Worm (Caenorhabditis elegans) whole organism, early embryonic: ENCODE measurements around the gene F48G7.10.

Source experiments
- B0310.2 ChIP-seq: sonication (generic microtip); optimal IDR thresholded peaks from 2 replicates; lab custom pipeline; 2016; ENCODE audit warnings: mild to moderate bottlenecking, missing genetic modification characterization, missing compliant biosample characterization
- F13C5.2 ChIP-seq: sonication (generic microtip); optimal IDR thresholded peaks from 2 replicates; lab custom pipeline; 2017; ENCODE audit warnings: mild to moderate bottlenecking, missing genetic modification characterization, inconsistent platforms, missing compliant biosample characterization
- aly-1 ChIP-seq: sonication (generic microtip); optimal IDR thresholded peaks from 2 replicates; lab custom pipeline; 2016; ENCODE audit warnings: missing genetic modification characterization, missing compliant biosample characterization
- ama-1 ChIP-seq: fragments of 150-350 bp; optimal IDR thresholded peaks from 2 replicates; lab custom pipeline; 2014
- ceh-13 ChIP-seq: fragments of 200-800 bp; sonication (Bioruptor generic); optimal IDR thresholded peaks from 2 replicates; lab custom pipeline; 2018; ENCODE audit warnings: mild to moderate bottlenecking, missing genetic modification characterization, missing compliant biosample characterization
- ceh-36 ChIP-seq: sonication (generic microtip); optimal IDR thresholded peaks from 2 replicates; lab custom pipeline; 2016; ENCODE audit warnings: missing genetic modification characterization, inconsistent platforms, missing compliant biosample characterization
- ets-7 ChIP-seq: sonication (generic microtip); optimal IDR thresholded peaks from 2 replicates; lab custom pipeline; 2016; ENCODE audit warnings: missing genotype, missing genetic modification characterization, missing compliant biosample characterization
- flt-1 ChIP-seq: fragments of 200-800 bp; sonication (Bioruptor generic); IDR thresholded peaks from 2 replicates; pipeline ENCODE4 v1.3.6; 2022; ENCODE audit warnings: missing genetic modification characterization, missing compliant biosample characterization
- hmbx-1 ChIP-seq: sonication (generic microtip); optimal IDR thresholded peaks from 2 replicates; lab custom pipeline; 2016; ENCODE audit warnings: mild to moderate bottlenecking, missing genetic modification characterization, missing compliant biosample characterization
- hmg-4 ChIP-seq: fragments of 200-800 bp; sonication (Bioruptor generic); optimal IDR thresholded peaks from 2 replicates; lab custom pipeline; 2018; ENCODE audit warnings: mild to moderate bottlenecking, missing genetic modification characterization, missing compliant biosample characterization
- hnd-1 ChIP-seq: sonication (generic microtip); optimal IDR thresholded peaks from 2 replicates; lab custom pipeline; 2016; ENCODE audit warnings: missing genetic modification characterization, missing compliant biosample characterization
- pes-1 ChIP-seq: fragments of 200-800 bp; sonication (Bioruptor generic); IDR thresholded peaks from 2 replicates; pipeline ENCODE4 v1.3.6; 2022; ENCODE audit warnings: missing genetic modification reagents, missing genetic modification characterization, missing compliant biosample characterization
- scrt-1 ChIP-seq: fragments of 200-800 bp; sonication (Bioruptor generic); IDR thresholded peaks from 2 replicates; pipeline ENCODE4 v1.3.6; 2022; ENCODE audit warnings: missing genetic modification characterization, missing compliant biosample characterization
- sea-1 ChIP-seq: fragments of 200-800 bp; sonication (Bioruptor generic); conservative IDR thresholded peaks from 2 replicates; pipeline ENCODE4 v1.3.6; 2022; ENCODE audit warnings: missing genetic modification characterization, missing compliant biosample characterization
- tbx-11 ChIP-seq: fragments of 200-800 bp; sonication (Bioruptor generic); IDR thresholded peaks from 2 replicates; pipeline ENCODE4 v1.3.6; 2022; ENCODE audit warnings: missing genetic modification characterization, missing compliant biosample characterization
- tbx-37 ChIP-seq: fragments of 200-800 bp; sonication (Bioruptor generic); conservative IDR thresholded peaks from 2 replicates; pipeline ENCODE4 v1.3.6; 2022; ENCODE audit warnings: missing genetic modification reagents, missing genetic modification characterization, missing compliant biosample characterization
- tra-4 ChIP-seq: sonication (generic microtip); optimal IDR thresholded peaks from 2 replicates; lab custom pipeline; 2017; ENCODE audit warnings: missing genetic modification characterization, missing compliant biosample characterization

The F48G7.10 gene

DNA sequence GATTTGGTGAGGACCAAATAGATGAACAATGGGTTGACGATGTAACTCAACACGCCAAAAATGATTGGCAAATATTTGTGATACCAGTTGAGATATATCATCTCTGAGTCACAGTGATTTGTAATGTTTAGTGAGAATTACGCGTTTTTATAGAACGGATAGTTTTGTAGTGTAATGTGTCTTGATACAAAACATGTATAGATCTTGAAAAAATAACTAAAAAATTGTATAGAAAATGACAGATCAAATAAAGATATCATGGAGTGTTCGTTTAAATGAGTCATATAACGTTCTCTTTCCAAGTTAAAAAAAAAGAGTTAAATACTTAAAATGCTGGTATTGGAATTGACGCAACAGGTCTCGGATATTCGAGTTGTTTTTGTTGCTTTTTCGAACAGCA, 19.6 kb upstream of the F48G7.10 start, which contains the start of gene srj-6:
TSS of gene srj-6 (minus strand) at position 101 of the 400 bp plus-strand sequence.
- TF ChIP-seq hmg-4 (GFP tag; lab: Kevin White, UChicago): no peak
- no peak for TF ChIP-seq tbx-11 (GFP tag; lab: Robert Waterston, UW)
- TF ChIP-seq aly-1 (tag; lab: Kevin White, UChicago): no peak
- TF ChIP-seq tra-4 (tag; lab: Kevin White, UChicago): no peak
- no peak for TF ChIP-seq ama-1 (lab: Kevin White, UChicago)

DNA sequence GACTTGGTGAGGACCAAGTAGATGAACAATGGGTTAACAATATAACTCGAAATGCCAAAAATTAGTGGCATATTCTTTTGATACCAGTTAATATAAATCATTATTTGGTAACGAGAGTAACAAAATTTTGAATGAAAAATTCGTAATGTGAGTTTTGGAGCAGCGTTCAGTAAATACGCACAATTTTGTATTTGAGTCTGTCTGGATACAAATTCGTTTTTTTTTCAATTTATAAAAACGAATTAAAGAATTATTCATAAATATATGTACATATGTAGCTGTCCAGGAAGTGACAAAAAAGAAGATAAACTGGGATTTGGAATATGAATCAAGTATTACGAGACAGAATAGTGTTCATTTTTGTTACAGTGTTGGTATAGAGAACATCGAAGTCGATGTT, 18.2 kb upstream of the F48G7.10 start, which contains the start of gene srj-5:
TSS of gene srj-5 (minus strand) at position 101 of the 400 bp plus-strand sequence.
- TF ChIP-seq sea-1 (no peak), ceh-36 (tag; lab: Kevin White, UChicago) (no peak), tbx-37 (GFP tag; lab: Robert Waterston, UW) (no peak), hmg-4 (GFP tag; lab: Kevin White, UChicago) (no peak), ceh-13 (GFP tag; lab: Kevin White, UChicago) (no peak), F13C5.2 (tag; lab: Kevin White, UChicago) (no peak), aly-1 (tag; lab: Kevin White, UChicago) (no peak), scrt-1 (GFP tag; lab: Robert Waterston, UW) (no peak), tra-4 (tag; lab: Kevin White, UChicago) (no peak), flt-1 (GFP tag; lab: Robert Waterston, UW) (no peak), hnd-1 (tag; lab: Kevin White, UChicago) (no peak)

DNA sequence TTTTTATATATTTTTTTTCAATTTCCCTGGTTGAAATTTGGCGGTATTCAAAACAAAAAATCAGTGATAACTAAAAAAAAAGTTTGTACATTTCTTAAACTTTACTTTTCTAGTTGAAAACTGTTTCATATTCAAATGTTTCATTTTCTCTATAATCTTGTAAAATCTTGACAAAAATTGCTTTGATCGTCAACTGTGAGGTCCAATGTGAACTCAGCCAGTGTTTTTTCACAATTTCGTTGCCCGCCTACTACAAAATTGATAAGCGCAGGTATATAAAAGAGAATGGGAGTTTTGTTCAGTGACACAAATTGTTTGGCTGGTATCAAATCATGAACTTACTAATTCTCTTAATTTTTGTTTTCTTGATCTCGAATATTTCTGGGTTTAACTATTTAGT, 12.1 kb upstream of the F48G7.10 start, which contains the start of gene ugt-42:
TSS of gene ugt-42 (plus strand) at position 301 of the 400 bp plus-strand sequence.
- TF ChIP-seq tbx-11 (GFP tag; lab: Robert Waterston, UW): no peak
- no peak for TF ChIP-seq ceh-13 (GFP tag; lab: Kevin White, UChicago)
- no peak for TF ChIP-seq flt-1 (GFP tag; lab: Robert Waterston, UW)
- TF ChIP-seq aly-1 (tag; lab: Kevin White, UChicago): no peak
- no peak for TF ChIP-seq sea-1
- no peak for TF ChIP-seq ama-1 (lab: Kevin White, UChicago)

DNA sequence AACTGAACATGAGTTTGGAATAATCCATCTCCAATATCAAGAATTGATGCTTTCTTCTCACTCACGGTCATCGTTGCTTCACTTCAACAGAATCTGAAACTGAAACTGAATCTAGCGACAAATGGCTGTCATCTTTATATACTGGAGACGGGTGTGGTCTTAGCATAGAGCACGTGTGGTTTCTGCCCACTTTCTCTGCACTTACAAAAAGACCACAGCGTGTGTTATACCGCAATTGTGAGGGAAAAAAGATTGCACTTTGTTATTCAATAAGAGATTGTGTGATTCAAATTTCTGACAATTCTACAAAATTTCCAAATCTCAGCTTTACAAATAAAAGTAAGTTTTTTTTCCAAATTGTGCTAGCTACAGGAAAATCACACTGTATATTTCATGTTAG, 11.4 kb upstream of the F48G7.10 start, which contains the start of gene F48G7.12:
TSS of gene F48G7.12 (minus strand) at position 101 of the 400 bp plus-strand sequence.
- TF ChIP-seq ama-1 (lab: Kevin White, UChicago) (no peak), B0310.2 (no peak), aly-1 (tag; lab: Kevin White, UChicago) (no peak), sea-1 (no peak)

DNA sequence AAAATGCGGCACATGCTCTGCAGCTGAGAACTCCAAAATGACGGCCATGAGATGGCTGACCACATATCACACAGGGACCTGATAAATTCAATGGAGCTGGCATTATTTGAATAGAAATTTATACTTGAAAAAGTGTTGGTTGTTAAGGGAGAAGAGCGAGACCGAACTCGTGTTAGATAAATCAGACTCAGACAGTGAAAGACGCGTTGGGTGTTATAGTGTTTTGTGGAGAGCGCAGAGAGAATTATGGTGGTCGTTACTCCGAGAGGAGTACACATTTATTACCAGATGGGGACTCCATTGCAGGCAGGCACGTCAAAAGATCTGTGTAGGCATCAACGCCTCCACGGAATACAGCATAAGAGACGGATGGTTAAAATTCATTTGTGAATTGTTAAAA, 8.0 kb upstream of the F48G7.10 start, which contains the start of gene nhr-190:
TSS of gene nhr-190 (minus strand) at position 175 of the 400 bp plus-strand sequence.
- no peak for TF ChIP-seq tbx-11 (GFP tag; lab: Robert Waterston, UW)
- TF ChIP-seq scrt-1 (GFP tag; lab: Robert Waterston, UW): no peak
- no peak for TF ChIP-seq ceh-36 (tag; lab: Kevin White, UChicago)
- TF ChIP-seq hmbx-1 (tag; lab: Kevin White, UChicago): no peak
- no peak for TF ChIP-seq ets-7
- TF ChIP-seq tra-4 (tag; lab: Kevin White, UChicago): no peak
- TF ChIP-seq sea-1: no peak
- TF ChIP-seq B0310.2: no peak
- no peak for TF ChIP-seq aly-1 (tag; lab: Kevin White, UChicago)
- no peak for TF ChIP-seq ceh-13 (GFP tag; lab: Kevin White, UChicago)
- TF ChIP-seq hmg-4 (GFP tag; lab: Kevin White, UChicago): no peak
- TF ChIP-seq tbx-37 (GFP tag; lab: Robert Waterston, UW): no peak
- no peak for TF ChIP-seq F13C5.2 (tag; lab: Kevin White, UChicago)

DNA sequence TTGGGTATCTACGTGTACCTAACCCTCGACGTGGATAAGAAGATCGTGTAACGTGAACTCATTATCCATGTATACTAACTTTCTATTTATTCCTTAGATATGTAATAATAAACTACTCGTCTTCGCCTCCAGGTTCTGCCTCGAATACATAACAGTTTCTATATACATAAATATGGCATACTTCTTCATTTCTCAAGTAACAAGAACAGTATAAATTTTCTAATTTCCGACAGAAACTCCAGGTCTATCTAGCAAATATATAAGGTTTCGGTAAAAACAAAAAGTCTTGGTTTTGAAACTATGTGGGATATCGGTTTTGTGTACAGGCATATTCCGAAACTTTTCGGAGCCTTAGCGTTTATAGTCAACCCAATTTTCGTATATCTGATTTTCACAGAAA, 3.6 kb upstream of the F48G7.10 start, which contains the start of gene srj-37:
TSS of gene srj-37 (plus strand) at position 301 of the 400 bp plus-strand sequence.
- TF ChIP-seq pes-1 (GFP tag; lab: Robert Waterston, UW) (no peak), sea-1 (no peak), ama-1 (lab: Kevin White, UChicago) (no peak), aly-1 (tag; lab: Kevin White, UChicago) (no peak), F13C5.2 (tag; lab: Kevin White, UChicago) (no peak), tra-4 (tag; lab: Kevin White, UChicago) (no peak), scrt-1 (GFP tag; lab: Robert Waterston, UW) (no peak), ets-7 (no peak), B0310.2 (no peak), flt-1 (GFP tag; lab: Robert Waterston, UW) (no peak), ceh-13 (GFP tag; lab: Kevin White, UChicago) (no peak), hmbx-1 (tag; lab: Kevin White, UChicago) (no peak), hmg-4 (GFP tag; lab: Kevin White, UChicago) (no peak), tbx-37 (GFP tag; lab: Robert Waterston, UW) (no peak), ceh-36 (tag; lab: Kevin White, UChicago) (no peak), tbx-11 (GFP tag; lab: Robert Waterston, UW) (no peak), hnd-1 (tag; lab: Kevin White, UChicago) (no peak)

DNA sequence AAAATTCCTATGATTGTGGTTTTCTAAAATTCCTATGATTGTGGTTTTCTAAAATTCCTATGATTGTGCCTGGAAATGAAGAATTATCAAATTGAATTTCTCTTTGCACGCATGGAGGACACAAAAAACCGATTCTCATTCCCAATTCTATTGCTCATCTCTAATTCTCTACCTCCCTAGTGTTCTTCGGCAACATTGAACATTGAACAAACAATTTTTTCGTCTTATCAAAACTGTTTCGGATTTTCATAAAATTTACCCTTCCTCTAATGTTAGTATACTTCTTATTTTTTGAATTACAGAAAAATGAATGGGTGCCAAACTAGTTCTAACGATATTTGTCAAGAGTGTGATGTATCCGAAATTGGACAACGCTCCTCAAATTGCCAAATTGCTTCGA, 1.5 kb upstream of the F48G7.10 start, which contains the start of gene pals-31:
TSS of gene pals-31 (plus strand) at position 301 of the 400 bp plus-strand sequence.
- no peak for TF ChIP-seq aly-1 (tag; lab: Kevin White, UChicago)
- TF ChIP-seq tbx-11 (GFP tag; lab: Robert Waterston, UW): no peak
- TF ChIP-seq sea-1: no peak
- no peak for TF ChIP-seq ceh-36 (tag; lab: Kevin White, UChicago)
- TF ChIP-seq ama-1 (lab: Kevin White, UChicago): no peak
- TF ChIP-seq hnd-1 (tag; lab: Kevin White, UChicago): no peak
- TF ChIP-seq F13C5.2 (tag; lab: Kevin White, UChicago): no peak
- TF ChIP-seq hmg-4 (GFP tag; lab: Kevin White, UChicago): no peak
- TF ChIP-seq scrt-1 (GFP tag; lab: Robert Waterston, UW): no peak
- TF ChIP-seq hmbx-1 (tag; lab: Kevin White, UChicago): no peak
- no peak for TF ChIP-seq tra-4 (tag; lab: Kevin White, UChicago)
